Worm (Caenorhabditis elegans) whole organism, young adult: Measurements from ENCODE around the gene col-111.

Source experiments
- B0035.1 ChIP-seq: sonication (generic microtip); optimal IDR thresholded peaks from 2 replicates; lab custom pipeline; 2016; ENCODE audit warnings: missing genetic modification characterization, mild to moderate bottlenecking, missing compliant biosample characterization, missing genotype, missing genetic modification reagents
- C06A6.2 ChIP-seq: fragments of 200-800 bp; sonication (Bioruptor generic); conservative IDR thresholded peaks from 2 replicates; pipeline ENCODE4 v1.3.6; 2022; ENCODE audit warnings: missing genetic modification characterization, missing compliant biosample characterization
- F10E7.11 ChIP-seq: sonication (generic microtip); optimal IDR thresholded peaks from 2 replicates; lab custom pipeline; 2017; ENCODE audit warnings: mild to moderate bottlenecking, missing genetic modification characterization, moderate library complexity, missing compliant biosample characterization
- F55B11.4 ChIP-seq: sonication (generic microtip); optimal IDR thresholded peaks from 2 replicates; lab custom pipeline; 2016; ENCODE audit warnings: missing compliant biosample characterization, missing genetic modification characterization, borderline replicate concordance; ENCODE audit not compliant: insufficient read depth
- F57A8.1 ChIP-seq: fragments of 200-800 bp; sonication (Bioruptor generic); optimal IDR thresholded peaks from 2 replicates; lab custom pipeline; 2018; ENCODE audit warnings: mild to moderate bottlenecking, missing genetic modification characterization, moderate library complexity, missing compliant biosample characterization
- F57C9.4 ChIP-seq: sonication (generic microtip); optimal IDR thresholded peaks from 2 replicates; lab custom pipeline; 2017; ENCODE audit warnings: mild to moderate bottlenecking, missing genetic modification characterization, missing compliant biosample characterization
- T07F8.4 ChIP-seq: sonication (generic microtip); optimal IDR thresholded peaks from 2 replicates; lab custom pipeline; 2016; ENCODE audit warnings: mild to moderate bottlenecking, missing genetic modification characterization, moderate library complexity, missing compliant biosample characterization
- Y53G8AR.9 ChIP-seq: fragments of 200-800 bp; sonication (Bioruptor generic); conservative IDR thresholded peaks from 2 replicates; pipeline ENCODE4 v1.3.6; 2022; ENCODE audit warnings: missing genetic modification reagents, missing genetic modification characterization, missing compliant biosample characterization
- Y56A3A.18 ChIP-seq: fragments of 200-800 bp; sonication (Bioruptor generic); IDR thresholded peaks from 2 replicates; pipeline ENCODE4 v1.3.6; 2022; ENCODE audit warnings: missing genetic modification reagents, missing genetic modification characterization, missing compliant biosample characterization
- Y79H2A.3 ChIP-seq: fragments of 200-800 bp; sonication (Bioruptor generic); conservative IDR thresholded peaks from 2 replicates; pipeline ENCODE4 v1.3.6; 2022; ENCODE audit warnings: missing genetic modification reagents, missing genetic modification characterization, missing compliant biosample characterization
- ZK185.1 ChIP-seq: sonication (generic microtip); optimal IDR thresholded peaks from 2 replicates; lab custom pipeline; 2016; ENCODE audit warnings: mild to moderate bottlenecking, missing genetic modification characterization, missing compliant biosample characterization; ENCODE audit not compliant: poor library complexity, severe bottlenecking
- akir-1 ChIP-seq: fragments of 200-800 bp; sonication (Bioruptor generic); optimal IDR thresholded peaks from 2 replicates; lab custom pipeline; 2018; ENCODE audit warnings: mild to moderate bottlenecking, missing genetic modification characterization, moderate library complexity, missing compliant biosample characterization
- attf-3 ChIP-seq: fragments of 200-800 bp; sonication (Bioruptor generic); conservative IDR thresholded peaks from 2 replicates; pipeline ENCODE4 v1.3.6; 2022; ENCODE audit warnings: missing genetic modification reagents, missing genetic modification characterization, missing compliant biosample characterization
- attf-6 ChIP-seq: fragments of 200-800 bp; sonication (Bioruptor generic); IDR thresholded peaks from 2 replicates; pipeline ENCODE4 v1.3.6; 2022; ENCODE audit warnings: missing genetic modification reagents, missing genetic modification characterization, missing compliant biosample characterization
- ccch-3 ChIP-seq: fragments of 200-800 bp; sonication (Bioruptor generic); optimal IDR thresholded peaks from 2 replicates; lab custom pipeline; 2018; ENCODE audit warnings: mild to moderate bottlenecking, missing genetic modification characterization, missing compliant biosample characterization
- ceh-100 ChIP-seq: fragments of 200-800 bp; sonication (Bioruptor generic); IDR thresholded peaks from 2 replicates; pipeline ENCODE4 v1.3.6; 2022; ENCODE audit warnings: missing genetic modification reagents, missing genetic modification characterization, missing compliant biosample characterization
- ceh-27 ChIP-seq: fragments of 200-800 bp; sonication (Bioruptor generic); optimal IDR thresholded peaks from 2 replicates; lab custom pipeline; 2018; ENCODE audit warnings: mild to moderate bottlenecking, missing genetic modification characterization, moderate library complexity, missing compliant biosample characterization
- ceh-40 ChIP-seq: fragments of 200-800 bp; sonication (Bioruptor generic); IDR thresholded peaks from 2 replicates; pipeline ENCODE4 v1.3.6; 2022; ENCODE audit warnings: missing genetic modification characterization, missing compliant biosample characterization
- ceh-58 ChIP-seq: fragments of 200-800 bp; sonication (Bioruptor generic); IDR thresholded peaks from 2 replicates; pipeline ENCODE4 v1.3.6; 2022; ENCODE audit warnings: missing genetic modification characterization, missing compliant biosample characterization
- ceh-79 ChIP-seq: sonication (generic microtip); optimal IDR thresholded peaks from 2 replicates; lab custom pipeline; 2017; ENCODE audit warnings: mild to moderate bottlenecking, missing genetic modification characterization, missing compliant biosample characterization
- ceh-91 ChIP-seq: fragments of 200-800 bp; sonication (Bioruptor generic); IDR thresholded peaks from 2 replicates; pipeline ENCODE4 v1.3.6; 2022; ENCODE audit warnings: missing genetic modification reagents, missing genetic modification characterization, missing compliant biosample characterization
- egl-44 ChIP-seq: fragments of 200-800 bp; sonication (Bioruptor generic); IDR thresholded peaks from 2 replicates; pipeline ENCODE4 v1.3.6; 2022; ENCODE audit warnings: missing genetic modification reagents, missing genetic modification characterization, missing compliant biosample characterization
- ets-4 ChIP-seq: fragments of 200-800 bp; sonication (Bioruptor generic); optimal IDR thresholded peaks from 2 replicates; lab custom pipeline; 2018; ENCODE audit warnings: mild to moderate bottlenecking, missing genetic modification characterization, missing compliant biosample characterization
- gei-17 ChIP-seq: fragments of 200-800 bp; sonication (Bioruptor generic); optimal IDR thresholded peaks from 2 replicates; lab custom pipeline; 2018; ENCODE audit warnings: mild to moderate bottlenecking, missing genetic modification characterization, missing compliant biosample characterization
- hrde-1 ChIP-seq: sonication (generic microtip); optimal IDR thresholded peaks from 2 replicates; lab custom pipeline; 2016; ENCODE audit warnings: missing genetic modification characterization, mild to moderate bottlenecking, missing compliant biosample characterization, moderate library complexity, missing genotype, missing genetic modification reagents, borderline replicate concordance
- let-526 ChIP-seq: fragments of 200-800 bp; sonication (Bioruptor generic); IDR thresholded peaks from 2 replicates; pipeline ENCODE4 v1.3.6; 2022; ENCODE audit warnings: missing genetic modification reagents, missing genetic modification characterization, missing compliant biosample characterization
- lin-40 ChIP-seq: sonication (generic microtip); optimal IDR thresholded peaks from 2 replicates; lab custom pipeline; 2016; ENCODE audit warnings: missing genetic modification characterization, mild to moderate bottlenecking, missing compliant biosample characterization, missing genotype, missing genetic modification reagents
- lir-1 ChIP-seq: fragments of 200-800 bp; sonication (Bioruptor generic); conservative IDR thresholded peaks from 2 replicates; pipeline ENCODE4 v1.3.6; 2022; ENCODE audit warnings: missing genetic modification reagents, missing genetic modification characterization, missing compliant biosample characterization
- madf-10 ChIP-seq: sonication (generic microtip); optimal IDR thresholded peaks from 2 replicates; lab custom pipeline; 2016; ENCODE audit warnings: mild to moderate bottlenecking, missing genetic modification characterization, missing compliant biosample characterization
- mes-4 ChIP-seq: sonication (generic microtip); optimal IDR thresholded peaks from 2 replicates; lab custom pipeline; 2016; ENCODE audit warnings: missing genotype, missing genetic modification characterization, missing compliant biosample characterization
- nfya-1 ChIP-seq: sonication (generic microtip); optimal IDR thresholded peaks from 2 replicates; lab custom pipeline; 2017; ENCODE audit warnings: antibody characterized with exemption, missing compliant biosample characterization, missing genetic modification characterization, borderline replicate concordance; ENCODE audit not compliant: insufficient read depth
- nfya-2 ChIP-seq: fragments of 200-800 bp; sonication (Bioruptor generic); IDR thresholded peaks from 2 replicates; pipeline ENCODE4 v1.3.6; 2022; ENCODE audit warnings: missing genetic modification reagents, missing genetic modification characterization, missing compliant biosample characterization
- nhr-80 ChIP-seq: sonication (generic microtip); optimal IDR thresholded peaks from 2 replicates; lab custom pipeline; 2016; ENCODE audit warnings: missing genetic modification characterization, missing compliant biosample characterization
- nhr-90 ChIP-seq: sonication (generic microtip); optimal IDR thresholded peaks from 2 replicates; lab custom pipeline; 2016; ENCODE audit warnings: missing genotype, mild to moderate bottlenecking, missing genetic modification characterization, missing compliant biosample characterization
- pbrm-1 ChIP-seq: fragments of 200-800 bp; sonication (Bioruptor generic); IDR thresholded peaks from 2 replicates; pipeline ENCODE4 v1.3.6; 2022; ENCODE audit warnings: missing genetic modification reagents, missing genetic modification characterization, missing compliant biosample characterization
- rcor-1 ChIP-seq: fragments of 200-800 bp; sonication (Bioruptor generic); IDR thresholded peaks from 2 replicates; pipeline ENCODE4 v1.3.6; 2022; ENCODE audit warnings: missing genetic modification reagents, missing genetic modification characterization, missing compliant biosample characterization
- rpc-1 ChIP-seq, 2 experiments: fragments of 150-350 bp in 1 of 2; sonication (generic microtip) in 1 of 2; optimal IDR thresholded peaks; 2 replicates each; lab custom pipeline; 2014 to 2018; ENCODE audit warnings: missing biosample characterization in 1 of 2, missing genetic modification characterization in 1 of 2, missing genetic modification reagents in 1 of 2, missing genotype in 1 of 2
- sdz-38 ChIP-seq: sonication (generic microtip); optimal IDR thresholded peaks from 2 replicates; lab custom pipeline; 2016; ENCODE audit warnings: missing genotype, missing genetic modification characterization, missing compliant biosample characterization
- snpc-1.3 ChIP-seq: sonication (generic microtip); optimal IDR thresholded peaks from 2 replicates; lab custom pipeline; 2017; ENCODE audit warnings: missing genetic modification characterization, mild to moderate bottlenecking, missing compliant biosample characterization, antibody characterized with exemption, moderate library complexity, missing genotype, missing genetic modification reagents; ENCODE audit not compliant: insufficient read depth
- snpc-3.4 ChIP-seq: sonication (generic microtip); optimal IDR thresholded peaks from 2 replicates; lab custom pipeline; 2017; ENCODE audit warnings: missing genetic modification characterization, mild to moderate bottlenecking, missing compliant biosample characterization, antibody characterized with exemption, moderate library complexity, missing genotype, missing genetic modification reagents
- snpc-4 ChIP-seq, 5 experiments: fragments of 150-350 bp in 1 of 5; sonication (generic microtip) in 4 of 5; optimal IDR thresholded peaks; 2 replicates each; lab custom pipeline; 2014 to 2018; ENCODE audit warnings: missing genetic modification characterization in 5 of 5, missing biosample characterization in 3 of 5, antibody characterized with exemption in 2 of 5, mild to moderate bottlenecking in 2 of 5, missing compliant biosample characterization in 2 of 5, missing genotype in 2 of 5, moderate library complexity in 2 of 5, missing genetic modification reagents in 1 of 5
- somi-1 ChIP-seq: fragments of 200-800 bp; sonication (Bioruptor generic); optimal IDR thresholded peaks from 2 replicates; lab custom pipeline; 2018; ENCODE audit warnings: mild to moderate bottlenecking, missing genetic modification characterization, missing compliant biosample characterization
- unc-130 ChIP-seq: sonication (generic microtip); optimal IDR thresholded peaks from 2 replicates; lab custom pipeline; 2016; ENCODE audit warnings: missing genetic modification reagents, missing genetic modification characterization, missing compliant biosample characterization
- zim-3 ChIP-seq: sonication (generic microtip); optimal IDR thresholded peaks from 2 replicates; lab custom pipeline; 2017; ENCODE audit warnings: mild to moderate bottlenecking, missing genetic modification characterization, moderate library complexity, missing compliant biosample characterization
- ztf-18 ChIP-seq: sonication (generic microtip); optimal IDR thresholded peaks from 2 replicates; lab custom pipeline; 2016; ENCODE audit warnings: missing genotype, mild to moderate bottlenecking, missing genetic modification characterization, missing compliant biosample characterization
- ztf-28 ChIP-seq: fragments of 200-800 bp; sonication (Bioruptor generic); IDR thresholded peaks from 2 replicates; pipeline ENCODE4 v1.3.6; 2022; ENCODE audit warnings: missing genetic modification reagents, missing genetic modification characterization, missing compliant biosample characterization

The col-111 gene

DNA sequence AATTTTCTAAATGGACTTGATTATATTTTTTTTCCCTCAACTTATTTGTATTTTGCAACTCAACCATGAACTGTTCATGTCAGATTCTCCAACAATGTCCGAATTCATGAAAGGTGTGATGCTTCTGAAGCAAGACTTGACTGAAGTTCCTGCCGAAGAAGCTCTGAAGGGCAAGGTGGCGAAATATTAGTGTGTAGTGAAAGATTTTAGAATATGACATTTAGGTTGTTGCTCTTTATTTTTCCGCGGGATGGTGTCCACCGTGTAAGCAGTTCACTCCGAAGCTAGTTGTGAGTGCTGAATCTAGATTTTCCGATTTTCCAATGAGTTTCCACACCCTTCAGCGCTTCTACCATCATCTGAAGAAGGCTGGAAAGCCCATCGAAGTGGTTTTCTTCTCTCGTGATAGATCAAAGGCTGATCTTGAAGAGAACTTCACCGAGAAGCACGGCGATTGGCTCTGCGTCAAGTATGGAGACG lies 5.4 kb downstream of the col-111 start, which contains the start of gene F29B9.5 (continued):
- TF ChIP-seq akir-1 (no peak), Y56A3A.18 (peak; percentile 36; the same call in 1 of the 2 replicates), sdz-38 (tag; lab: Kevin White, UChicago) (no peak), attf-6 (GFP tag; lab: Robert Waterston, UW) (no peak), somi-1 (GFP tag; lab: Kevin White, UChicago) (no peak), unc-130 (GFP tag; lab: Kevin White, UChicago) (no peak), ZK185.1 (tag; lab: Kevin White, UChicago) (no peak), egl-44 (GFP tag; lab: Robert Waterston, UW) (no peak), Y79H2A.3 (GFP tag; lab: Robert Waterston, UW) (0 out of 2 replicates have a peak, but pooled peaks have one; percentile 32), ztf-18 (tag; lab: Kevin White, UChicago) (no peak), pbrm-1 (GFP tag; lab: Robert Waterston, UW) (peak; percentile 51; the same call in 1 of the 2 replicates), ceh-100 (GFP tag; lab: Robert Waterston, UW) (0 out of 2 replicates have a peak, but pooled peaks have one; percentile 14), ceh-58 (GFP tag; lab: Robert Waterston, UW) (no peak), B0035.1 (tag; lab: Kevin White, UChicago) (no peak), lir-1 (GFP tag; lab: Robert Waterston, UW) (no peak), ceh-40 (GFP tag; lab: Robert Waterston, UW) (0 out of 2 replicates have a peak, but pooled peaks have one; percentile 26), F10E7.11 (tag; lab: Kevin White, UChicago) (no peak), gei-17 (no peak), nhr-90 (no peak), nfya-2 (GFP tag; lab: Robert Waterston, UW) (0 out of 2 replicates have a peak, but pooled peaks have one; percentile 22), attf-3 (GFP tag; lab: Robert Waterston, UW) (no peak), F57A8.1 (GFP tag; lab: Kevin White, UChicago) (no peak), nfya-1 (tag; lab: Kevin White, UChicago) (no peak), zim-3 (tag; lab: Kevin White, UChicago) (peak; percentile 13), let-526 (no peak), F55B11.4 (tag; lab: Kevin White, UChicago) (no peak), ceh-91 (no peak), rpc-1 (optimal IDR thresholded peaks at IDR 0.05; lab: Kevin White, UChicago) (no peak), rpc-1 (tag; optimal IDR thresholded peaks at IDR 0.05; lab: Kevin White, UChicago) (no peak), mes-4 (tag; lab: Kevin White, UChicago) (no peak), snpc-3.4 (tag; lab: Kevin White, UChicago) (peak; percentile 41), ceh-79 (tag; lab: Kevin White, UChicago) (peak; percentile 51), nhr-80 (tag; lab: Kevin White, UChicago) (no peak), ztf-28 (GFP tag; lab: Robert Waterston, UW) (no peak), snpc-4 (GFP tag; optimal IDR thresholded peaks at IDR 0.05; lab: Kevin White, UChicago) (peak; percentile 2), snpc-4 (tag; optimal IDR thresholded peaks at IDR 0.05; lab: Kevin White, UChicago) (peak in 1 of 4 experiments; percentile 18), C06A6.2 (GFP tag; lab: Robert Waterston, UW) (no peak), ccch-3 (GFP tag; lab: Kevin White, UChicago) (no peak), ets-4 (no peak), madf-10 (tag; lab: Kevin White, UChicago) (no peak), lin-40 (tag; lab: Kevin White, UChicago) (no peak), rcor-1 (GFP tag; lab: Robert Waterston, UW) (0 out of 2 replicates have a peak, but pooled peaks have one; percentile 19), snpc-1.3 (tag; lab: Kevin White, UChicago) (no peak), ceh-27 (no peak), F57C9.4 (tag; lab: Kevin White, UChicago) (no peak), hrde-1 (no peak), T07F8.4 (peak; percentile 18), Y53G8AR.9 (peak; percentile 80)
